Worm (Caenorhabditis elegans) whole organism, early embryonic: ENCODE measurements around the gene C33D3.4.
A peak's percentile ranks its signal among the peaks of the same experiment; 100 is the strongest.

ENCODE experiments used
- B0310.2 ChIP-seq: sonication (generic microtip); optimal IDR thresholded peaks from 2 replicates; lab custom pipeline; 2016; ENCODE audit warnings: mild to moderate bottlenecking, missing genetic modification characterization, missing compliant biosample characterization
- F13C5.2 ChIP-seq: sonication (generic microtip); optimal IDR thresholded peaks from 2 replicates; lab custom pipeline; 2017; ENCODE audit warnings: mild to moderate bottlenecking, missing genetic modification characterization, inconsistent platforms, missing compliant biosample characterization
- aly-1 ChIP-seq: sonication (generic microtip); optimal IDR thresholded peaks from 2 replicates; lab custom pipeline; 2016; ENCODE audit warnings: missing genetic modification characterization, missing compliant biosample characterization
- ama-1 ChIP-seq: fragments of 150-350 bp; optimal IDR thresholded peaks from 2 replicates; lab custom pipeline; 2014
- ceh-13 ChIP-seq: fragments of 200-800 bp; sonication (Bioruptor generic); optimal IDR thresholded peaks from 2 replicates; lab custom pipeline; 2018; ENCODE audit warnings: mild to moderate bottlenecking, missing genetic modification characterization, missing compliant biosample characterization
- ceh-36 ChIP-seq: sonication (generic microtip); optimal IDR thresholded peaks from 2 replicates; lab custom pipeline; 2016; ENCODE audit warnings: missing genetic modification characterization, inconsistent platforms, missing compliant biosample characterization
- ets-7 ChIP-seq: sonication (generic microtip); optimal IDR thresholded peaks from 2 replicates; lab custom pipeline; 2016; ENCODE audit warnings: missing genotype, missing genetic modification characterization, missing compliant biosample characterization
- flt-1 ChIP-seq: fragments of 200-800 bp; sonication (Bioruptor generic); IDR thresholded peaks from 2 replicates; pipeline ENCODE4 v1.3.6; 2022; ENCODE audit warnings: missing genetic modification characterization, missing compliant biosample characterization
- hmbx-1 ChIP-seq: sonication (generic microtip); optimal IDR thresholded peaks from 2 replicates; lab custom pipeline; 2016; ENCODE audit warnings: mild to moderate bottlenecking, missing genetic modification characterization, missing compliant biosample characterization
- hmg-4 ChIP-seq: fragments of 200-800 bp; sonication (Bioruptor generic); optimal IDR thresholded peaks from 2 replicates; lab custom pipeline; 2018; ENCODE audit warnings: mild to moderate bottlenecking, missing genetic modification characterization, missing compliant biosample characterization
- hnd-1 ChIP-seq: sonication (generic microtip); optimal IDR thresholded peaks from 2 replicates; lab custom pipeline; 2016; ENCODE audit warnings: missing genetic modification characterization, missing compliant biosample characterization
- pes-1 ChIP-seq: fragments of 200-800 bp; sonication (Bioruptor generic); IDR thresholded peaks from 2 replicates; pipeline ENCODE4 v1.3.6; 2022; ENCODE audit warnings: missing genetic modification reagents, missing genetic modification characterization, missing compliant biosample characterization
- scrt-1 ChIP-seq: fragments of 200-800 bp; sonication (Bioruptor generic); IDR thresholded peaks from 2 replicates; pipeline ENCODE4 v1.3.6; 2022; ENCODE audit warnings: missing genetic modification characterization, missing compliant biosample characterization
- sea-1 ChIP-seq: fragments of 200-800 bp; sonication (Bioruptor generic); conservative IDR thresholded peaks from 2 replicates; pipeline ENCODE4 v1.3.6; 2022; ENCODE audit warnings: missing genetic modification characterization, missing compliant biosample characterization
- tbx-11 ChIP-seq: fragments of 200-800 bp; sonication (Bioruptor generic); IDR thresholded peaks from 2 replicates; pipeline ENCODE4 v1.3.6; 2022; ENCODE audit warnings: missing genetic modification characterization, missing compliant biosample characterization
- tbx-37 ChIP-seq: fragments of 200-800 bp; sonication (Bioruptor generic); conservative IDR thresholded peaks from 2 replicates; pipeline ENCODE4 v1.3.6; 2022; ENCODE audit warnings: missing genetic modification reagents, missing genetic modification characterization, missing compliant biosample characterization
- tra-4 ChIP-seq: sonication (generic microtip); optimal IDR thresholded peaks from 2 replicates; lab custom pipeline; 2017; ENCODE audit warnings: missing genetic modification characterization, missing compliant biosample characterization

The C33D3.4 gene

DNA sequence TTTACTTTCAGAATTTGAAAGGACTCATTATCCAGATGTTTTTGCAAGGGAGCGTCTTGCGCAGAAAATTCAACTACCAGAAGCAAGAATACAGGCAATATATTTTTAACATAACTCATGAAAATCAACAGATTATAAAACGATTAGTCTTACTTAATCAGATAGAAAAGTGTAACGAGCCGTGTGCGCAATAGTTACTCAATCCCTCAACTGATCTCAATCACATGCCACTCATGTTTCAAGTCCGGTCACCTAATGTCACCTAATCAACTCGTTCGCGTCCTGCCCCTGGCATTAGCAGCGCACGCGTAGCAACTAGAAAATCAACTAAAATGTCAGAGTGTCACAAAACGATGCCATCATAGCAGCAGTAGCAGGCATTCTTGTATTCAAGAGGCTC lies 27.7 kb downstream of the C33D3.4 start:
- TF ChIP-seq sea-1 (no peak), tbx-11 (GFP tag; lab: Robert Waterston, UW) (no peak), ceh-36 (no peak), tbx-37 (GFP tag; lab: Robert Waterston, UW) (no peak), ama-1 (no peak), F13C5.2 (tag; lab: Kevin White, UChicago) (no peak), ceh-13 (GFP tag; lab: Kevin White, UChicago) (no peak), hnd-1 (tag; lab: Kevin White, UChicago) (no peak), hmbx-1 (no peak), hmg-4 (GFP tag; lab: Kevin White, UChicago) (no peak), tra-4 (no peak), ets-7 (tag; lab: Kevin White, UChicago) (no peak)

- TF ChIP-seq hmbx-1 (no peak), ets-7 (tag; lab: Kevin White, UChicago) (no peak), B0310.2 (tag; lab: Kevin White, UChicago) (no peak), tbx-11 (GFP tag; lab: Robert Waterston, UW) (no peak), F13C5.2 (tag; lab: Kevin White, UChicago) (no peak), tbx-37 (GFP tag; lab: Robert Waterston, UW) (no peak), ama-1 (no peak), pes-1 (GFP tag; lab: Robert Waterston, UW) (no peak), tra-4 (no peak), ceh-36 (no peak), flt-1 (GFP tag; lab: Robert Waterston, UW) (no peak), aly-1 (tag; lab: Kevin White, UChicago) (no peak), hnd-1 (tag; lab: Kevin White, UChicago) (no peak)
Measured at ce11 chrX:10520185-10520584, 31.3 kb downstream of the C33D3.4 start.

ce11 chrX:10521313-10521712 lies 32.5 kb downstream of the C33D3.4 start, which contains the start of gene F14F3.4:
Gene F14F3.4, minus strand, starts transcription at chrX:10521413.
- TF ChIP-seq ceh-13 (GFP tag; lab: Kevin White, UChicago) (no peak), hnd-1 (tag; lab: Kevin White, UChicago) (no peak), pes-1 (GFP tag; lab: Robert Waterston, UW) (no peak), ets-7 (tag; lab: Kevin White, UChicago) (no peak)

ce11 chrX:10524483-10524948 lies 35.7 kb downstream of the C33D3.4 start, which contains the start of the genes mboa-7 and git-1:
Gene mboa-7, minus strand, starts transcription at chrX:10524565.
Gene git-1, plus strand, starts transcription at chrX:10524898.
- no peak for TF ChIP-seq B0310.2 (tag; lab: Kevin White, UChicago)
- TF ChIP-seq ceh-36 = no peak
- no peak for TF ChIP-seq hnd-1 (tag; lab: Kevin White, UChicago)
- TF ChIP-seq aly-1 (tag; lab: Kevin White, UChicago) = no peak
- TF ChIP-seq hmg-4 (GFP tag; lab: Kevin White, UChicago) = peak; percentile 49
- TF ChIP-seq tbx-11 (GFP tag; lab: Robert Waterston, UW) = 0 out of 2 replicates have a peak, but pooled peaks have one; percentile 19
- 0 out of 2 replicates have a peak, but pooled peaks have one; percentile 34 for TF ChIP-seq scrt-1 (GFP tag; lab: Robert Waterston, UW)
- TF ChIP-seq F13C5.2 (tag; lab: Kevin White, UChicago) = peak; percentile 45
- no peak for TF ChIP-seq tbx-37 (GFP tag; lab: Robert Waterston, UW)

ce11 chrX:10527414-10527813 lies 38.6 kb downstream of the C33D3.4 start:
- no peak for TF ChIP-seq hnd-1 (tag; lab: Kevin White, UChicago)
- TF ChIP-seq ama-1 = no peak
- no peak for TF ChIP-seq hmg-4 (GFP tag; lab: Kevin White, UChicago)
- TF ChIP-seq pes-1 (GFP tag; lab: Robert Waterston, UW) = no peak
- TF ChIP-seq flt-1 (GFP tag; lab: Robert Waterston, UW) = no peak
- TF ChIP-seq tbx-37 (GFP tag; lab: Robert Waterston, UW) = no peak
- no peak for TF ChIP-seq F13C5.2 (tag; lab: Kevin White, UChicago)
- no peak for TF ChIP-seq tra-4
- TF ChIP-seq B0310.2 (tag; lab: Kevin White, UChicago) = no peak
- TF ChIP-seq sea-1 = no peak
- TF ChIP-seq ceh-36 = no peak
- TF ChIP-seq scrt-1 (GFP tag; lab: Robert Waterston, UW) = no peak
- TF ChIP-seq ceh-13 (GFP tag; lab: Kevin White, UChicago) = no peak
- no peak for TF ChIP-seq aly-1 (tag; lab: Kevin White, UChicago)
- no peak for TF ChIP-seq hmbx-1
- no peak for TF ChIP-seq ets-7 (tag; lab: Kevin White, UChicago)
- no peak for TF ChIP-seq tbx-11 (GFP tag; lab: Robert Waterston, UW)

ce11 chrX:10528993-10529392 lies 40.1 kb downstream of the C33D3.4 start, which contains the start of the genes F14F3.5 and slcf-1:
Gene F14F3.5, minus strand, starts transcription at chrX:10529226.
Gene slcf-1, plus strand, starts transcription at chrX:10529294.
- TF ChIP-seq tbx-11 (GFP tag; lab: Robert Waterston, UW) = no peak
- TF ChIP-seq ama-1 = no peak
- TF ChIP-seq pes-1 (GFP tag; lab: Robert Waterston, UW) = no peak
- no peak for TF ChIP-seq B0310.2 (tag; lab: Kevin White, UChicago)
- no peak for TF ChIP-seq hmg-4 (GFP tag; lab: Kevin White, UChicago)
- no peak for TF ChIP-seq ceh-13 (GFP tag; lab: Kevin White, UChicago)
- no peak for TF ChIP-seq ceh-36
- TF ChIP-seq F13C5.2 (tag; lab: Kevin White, UChicago) = no peak
- no peak for TF ChIP-seq tra-4

- no peak for TF ChIP-seq scrt-1 (GFP tag; lab: Robert Waterston, UW)
- no peak for TF ChIP-seq tbx-11 (GFP tag; lab: Robert Waterston, UW)
- no peak for TF ChIP-seq aly-1 (tag; lab: Kevin White, UChicago)
- TF ChIP-seq F13C5.2 (tag; lab: Kevin White, UChicago) = no peak
- TF ChIP-seq hnd-1 (tag; lab: Kevin White, UChicago) = no peak
Measured at ce11 chrX:10532180-10532833, 43.4 kb downstream of the C33D3.4 start.
